Fruit fly (Drosophila melanogaster): Measurements from ENCODE around the gene Naglu.

The Naglu gene

DNA sequence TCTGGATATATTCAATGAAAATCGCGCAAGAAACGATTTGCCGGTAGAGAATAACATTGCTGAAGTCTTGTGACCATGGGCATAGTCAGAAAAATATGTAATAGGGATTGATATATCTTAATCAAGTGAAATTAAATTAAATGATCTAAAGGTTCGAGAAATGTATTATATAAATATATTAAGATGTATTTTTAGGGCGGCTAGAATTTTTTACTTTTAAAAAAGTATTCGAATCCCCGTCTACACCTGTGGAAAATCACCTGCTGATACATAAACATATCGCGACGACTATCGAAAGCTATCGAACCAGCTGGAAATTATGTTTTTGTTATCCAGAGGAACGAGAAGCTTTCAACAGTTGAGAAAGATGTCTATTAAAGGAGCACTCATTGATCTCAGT, 35.0 kb downstream of the Naglu start, which contains the start of the genes CG13390 and CG17294 (continued):
- no peak for TF ChIP-seq sc (optimal IDR thresholded peaks at IDR 0.05)
- TF ChIP-seq sc (GFP tag; optimal IDR thresholded peaks at IDR 0.05) = peak; percentile 99
- peak; percentile 100 for TF ChIP-seq al (GFP tag; IDR thresholded peaks at IDR 0.05)
- TF ChIP-seq tgo (GFP tag; IDR thresholded peaks at IDR 0.05) = peak; percentile 100
- peak; percentile 91 for TF ChIP-seq CG7786 (GFP tag; optimal IDR thresholded peaks at IDR 0.05)
- peak; percentile 99 for TF ChIP-seq ap (GFP tag; IDR thresholded peaks at IDR 0.05)
- peak; percentile 100 for TF ChIP-seq vvl (GFP tag; IDR thresholded peaks at IDR 0.05)
- peak; percentile 96 for TF ChIP-seq vfl (GFP tag; optimal IDR thresholded peaks at IDR 0.05)
- TF ChIP-seq CG6254 (GFP tag; optimal IDR thresholded peaks at IDR 0.05) = peak; percentile 97
- TF ChIP-seq danr (GFP tag; IDR thresholded peaks at IDR 0.05) = peak; percentile 99
- peak; percentile 91 for TF ChIP-seq TFAM (GFP tag; optimal IDR thresholded peaks at IDR 0.05)
- TF ChIP-seq gcm (GFP tag; optimal IDR thresholded peaks at IDR 0.05) = peak; percentile 99
- TF ChIP-seq CG8281 (tag; optimal IDR thresholded peaks at IDR 0.05) = peak; percentile 96
- peak in 1 of 3 experiments; percentile 98 for TF ChIP-seq Stat92E (GFP tag; optimal IDR thresholded peaks at IDR 0.05)
- TF ChIP-seq CG6272 (GFP tag; IDR thresholded peaks at IDR 0.05) = peak; percentile 99
- peak; percentile 74 for TF ChIP-seq Kr (GFP tag; optimal IDR thresholded peaks at IDR 0.05)
- peak; percentile 100 for TF ChIP-seq so (GFP tag; IDR thresholded peaks at IDR 0.05)
- TF ChIP-seq sr (GFP tag; IDR thresholded peaks at IDR 0.05) = peak; percentile 98
- TF ChIP-seq rib (GFP tag; IDR thresholded peaks at IDR 0.05) = peak; percentile 100
- TF ChIP-seq pita (GFP tag; optimal IDR thresholded peaks at IDR 0.05) = no peak
- peak; percentile 99 for TF ChIP-seq lbe (GFP tag; optimal IDR thresholded peaks at IDR 0.05)
- peak; percentile 91 for TF ChIP-seq eyg (GFP tag; optimal IDR thresholded peaks at IDR 0.05)
- peak; percentile 99 for TF ChIP-seq CG5953 (GFP tag; IDR thresholded peaks at IDR 0.05)
- peak; percentile 88 for TF ChIP-seq Bdp1 (GFP tag; optimal IDR thresholded peaks at IDR 0.05)
- TF ChIP-seq croc (GFP tag; conservative IDR thresholded peaks at IDR 0.05) = peak; percentile 99
- peak; percentile 100 for TF ChIP-seq CG18599 (GFP tag; optimal IDR thresholded peaks at IDR 0.05)
- TF ChIP-seq chif (GFP tag; optimal IDR thresholded peaks at IDR 0.05) = peak; percentile 87 to 95
- TF ChIP-seq tx (GFP tag; optimal IDR thresholded peaks at IDR 0.05) = peak; percentile 89
- peak; percentile 98 for TF ChIP-seq abd-A (tag; optimal IDR thresholded peaks at IDR 0.05)
- TF ChIP-seq toy (GFP tag; IDR thresholded peaks at IDR 0.05) = peak; percentile 99
- TF ChIP-seq dmrt11E (tag; optimal IDR thresholded peaks at IDR 0.05) = peak; percentile 99
- peak; percentile 86 for TF ChIP-seq Dll (GFP tag; IDR thresholded peaks at IDR 0.05; ENCODE audit: partially characterized antibody)
- peak; percentile 100 for TF ChIP-seq Abd-B (GFP tag; optimal IDR thresholded peaks at IDR 0.05)
- TF ChIP-seq D (optimal IDR thresholded peaks at IDR 0.05) = no peak
- peak; percentile 99 for TF ChIP-seq D (GFP tag; optimal IDR thresholded peaks at IDR 0.05)
- peak; percentile 99 for TF ChIP-seq sim (GFP tag; IDR thresholded peaks at IDR 0.05)
- peak; percentile 99 for TF ChIP-seq cwo (GFP tag; optimal IDR thresholded peaks at IDR 0.05)
- TF ChIP-seq CG2199 (GFP tag; IDR thresholded peaks at IDR 0.05) = peak; percentile 99
- TF ChIP-seq dmrt99B (tag; optimal IDR thresholded peaks at IDR 0.05) = peak; percentile 100
- TF ChIP-seq seq (GFP tag; IDR thresholded peaks at IDR 0.05) = peak; percentile 99
- TF ChIP-seq CG10462 (GFP tag; optimal IDR thresholded peaks at IDR 0.05) = peak; percentile 99
- TF ChIP-seq Mrtf (GFP tag; IDR thresholded peaks at IDR 0.05) = peak; percentile 99
- 0 out of 2 replicates have a peak, but pooled peaks have one; percentile 40 for TF ChIP-seq ato (GFP tag; IDR thresholded peaks at IDR 0.05; ENCODE audit: partially characterized antibody)
- TF ChIP-seq az2 (GFP tag; optimal IDR thresholded peaks at IDR 0.05) = peak; percentile 99
- TF ChIP-seq p53 (GFP tag; optimal IDR thresholded peaks at IDR 0.05) = peak; percentile 23
- TF ChIP-seq CG13287 (GFP tag; IDR thresholded peaks at IDR 0.05; ENCODE audit: partially characterized antibody) = peak; percentile 91
- TF ChIP-seq CG15269 (tag; optimal IDR thresholded peaks at IDR 0.05) = peak; percentile 100
- TF ChIP-seq hb (GFP tag; IDR thresholded peaks at IDR 0.05; ENCODE audit: partially characterized antibody) = peak; percentile 37; the same call in 1 of the 3 replicates
- peak; percentile 99 for TF ChIP-seq CG11723 (GFP tag; optimal IDR thresholded peaks at IDR 0.05)
- TF ChIP-seq pfk (GFP tag; optimal IDR thresholded peaks at IDR 0.05) = peak; percentile 79
- TF ChIP-seq ara (GFP tag; IDR thresholded peaks at IDR 0.05) = peak; percentile 99

Measured in whole organism, embryonic.